Fruit fly (Drosophila melanogaster): ENCODE measurements around the gene CG14339.

DNA sequence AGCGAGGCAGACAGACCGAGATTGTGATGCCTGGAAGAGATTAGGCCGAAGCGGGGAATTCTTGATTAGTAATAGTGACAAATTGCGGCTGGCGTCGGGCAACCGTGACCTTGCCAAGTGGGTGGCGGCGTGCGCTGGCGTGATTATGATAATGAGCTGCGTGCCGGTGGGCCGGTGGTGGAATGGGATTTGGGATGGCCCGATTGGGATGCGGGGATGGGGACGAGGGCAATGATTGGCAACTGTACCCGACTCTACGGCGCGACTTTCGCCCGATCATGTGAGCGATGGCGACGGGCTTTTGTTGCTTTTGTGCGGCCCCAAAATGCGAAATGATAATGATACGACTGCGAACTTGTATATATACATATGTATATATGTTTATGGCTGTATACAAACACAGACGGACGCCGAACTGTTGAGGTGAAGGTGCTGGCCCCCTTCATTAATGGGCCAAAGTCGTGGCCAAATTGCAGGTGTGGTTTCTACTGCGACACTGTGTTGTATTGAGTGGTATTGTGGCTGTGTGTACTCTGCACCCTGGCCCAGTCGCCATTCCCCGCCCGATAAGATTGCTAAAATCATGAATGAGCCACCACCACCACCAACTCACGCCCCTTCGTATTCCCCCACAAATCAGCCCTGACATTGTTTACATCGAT, 8.5 kb downstream of the CG14339 start:
- TF ChIP-seq h (optimal IDR thresholded peaks at IDR 0.05) (peak; percentile 3), ttk (optimal IDR thresholded peaks at IDR 0.05) (no peak), Myc (optimal IDR thresholded peaks at IDR 0.05) (no peak), psq (optimal IDR thresholded peaks at IDR 0.05) (no peak), Sin3A (optimal IDR thresholded peaks at IDR 0.05) (no peak)
